Worm (Caenorhabditis elegans) whole organism, young adult: ENCODE results near the gene grl-18.

Experiments
- C06A6.2 ChIP-seq: fragments of 200-800 bp; sonication (Bioruptor generic); conservative IDR thresholded peaks from 2 replicates; pipeline ENCODE4 v1.3.6; 2022; ENCODE audit warnings: missing genetic modification characterization, missing compliant biosample characterization
- ceh-27 ChIP-seq: fragments of 200-800 bp; sonication (Bioruptor generic); optimal IDR thresholded peaks from 2 replicates; lab custom pipeline; 2018; ENCODE audit warnings: mild to moderate bottlenecking, missing genetic modification characterization, moderate library complexity, missing compliant biosample characterization
- dpff-1 ChIP-seq: sonication (generic microtip); optimal IDR thresholded peaks from 2 replicates; lab custom pipeline; 2017; ENCODE audit warnings: mild to moderate bottlenecking, missing genetic modification characterization, missing compliant biosample characterization
- dpl-1 ChIP-seq: fragments of 150-350 bp; optimal IDR thresholded peaks from 2 replicates; lab custom pipeline; 2014; ENCODE audit warnings: missing biosample characterization, missing genetic modification reagents, missing genetic modification characterization
- egl-44 ChIP-seq: fragments of 200-800 bp; sonication (Bioruptor generic); IDR thresholded peaks from 2 replicates; pipeline ENCODE4 v1.3.6; 2022; ENCODE audit warnings: missing genetic modification reagents, missing genetic modification characterization, missing compliant biosample characterization
- ets-4 ChIP-seq: fragments of 200-800 bp; sonication (Bioruptor generic); optimal IDR thresholded peaks from 2 replicates; lab custom pipeline; 2018; ENCODE audit warnings: mild to moderate bottlenecking, missing genetic modification characterization, missing compliant biosample characterization
- hmg-1.2 ChIP-seq: fragments of 200-800 bp; sonication (Bioruptor generic); IDR thresholded peaks from 2 replicates; pipeline ENCODE4 v1.3.6; 2022; ENCODE audit warnings: missing genetic modification reagents, missing genetic modification characterization, missing compliant biosample characterization
- lag-1 ChIP-seq: fragments of 200-800 bp; sonication (Bioruptor generic); IDR thresholded peaks from 2 replicates; pipeline ENCODE4 v1.3.6; 2022; ENCODE audit warnings: missing genetic modification reagents, missing genetic modification characterization, missing compliant biosample characterization
- madf-6 ChIP-seq: fragments of 200-800 bp; sonication (Bioruptor generic); IDR thresholded peaks from 2 replicates; pipeline ENCODE4 v1.3.6; 2022; ENCODE audit warnings: missing genetic modification reagents, missing genetic modification characterization, missing compliant biosample characterization
- madf-8 ChIP-seq: fragments of 200-800 bp; sonication (Bioruptor generic); conservative IDR thresholded peaks from 2 replicates; pipeline ENCODE4 v1.3.6; 2022; ENCODE audit warnings: missing genetic modification reagents, missing genetic modification characterization, missing compliant biosample characterization
- snpc-4 ChIP-seq, 5 experiments: fragments of 150-350 bp in 1 of 5; sonication (generic microtip) in 4 of 5; optimal IDR thresholded peaks; 2 replicates each; lab custom pipeline; 2014 to 2018; ENCODE audit warnings: missing genetic modification characterization in 5 of 5, missing biosample characterization in 3 of 5, antibody characterized with exemption in 2 of 5, mild to moderate bottlenecking in 2 of 5, missing compliant biosample characterization in 2 of 5, missing genotype in 2 of 5, moderate library complexity in 2 of 5, missing genetic modification reagents in 1 of 5
- unc-62 ChIP-seq: fragments of 150-350 bp; optimal IDR thresholded peaks from 2 replicates; lab custom pipeline; 2014; ENCODE audit warnings: missing biosample characterization, missing genetic modification reagents, missing genetic modification characterization

DNA sequence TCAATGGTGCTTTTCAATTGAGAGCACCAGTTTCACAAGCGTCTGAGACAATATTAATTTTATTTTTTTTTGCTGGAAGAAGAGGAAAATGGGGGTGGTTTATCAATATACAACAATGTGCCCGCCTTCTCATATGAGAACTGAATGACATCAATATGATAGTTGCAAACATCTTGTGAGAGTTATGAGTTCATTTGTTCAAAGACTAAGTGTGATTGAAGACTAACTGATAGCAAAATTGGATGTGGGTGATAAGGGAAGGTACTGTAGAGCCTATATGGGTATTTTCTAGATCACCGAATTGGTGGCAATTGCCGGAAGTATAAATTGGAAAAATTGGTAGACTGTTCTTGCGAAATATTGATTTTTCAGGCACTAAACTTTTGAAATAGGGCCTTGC lies 23.9 kb upstream of the grl-18 start:
- no peak for TF ChIP-seq lag-1
- no peak for TF ChIP-seq snpc-4 (GFP tag; optimal IDR thresholded peaks at IDR 0.05; lab: Kevin White, UChicago)
- no peak for TF ChIP-seq snpc-4 (tag; optimal IDR thresholded peaks at IDR 0.05; lab: Kevin White, UChicago)
- no peak for TF ChIP-seq ceh-27 (GFP tag; lab: Kevin White, UChicago)
- TF ChIP-seq egl-44 (GFP tag; lab: Robert Waterston, UW), result no peak
- no peak for TF ChIP-seq dpl-1
- no peak for TF ChIP-seq hmg-1.2 (GFP tag; lab: Robert Waterston, UW)
- no peak for TF ChIP-seq unc-62 (GFP tag; lab: Kevin White, UChicago)
- TF ChIP-seq ets-4 (GFP tag; lab: Kevin White, UChicago), result peak; percentile 49
- TF ChIP-seq C06A6.2 (GFP tag; lab: Robert Waterston, UW), result no peak
- TF ChIP-seq madf-8, result no peak
- no peak for TF ChIP-seq madf-6
- TF ChIP-seq dpff-1, result no peak
